Fruit fly (Drosophila melanogaster): ENCODE data around the gene CG34293.

dm6 chr3R:27194106-27194505, 28.7 kb upstream of the CG34293 start, which contains the start of gene Ser:
- TF ChIP-seq CG8478 (optimal IDR thresholded peaks at IDR 0.05) = no peak
- TF ChIP-seq CTCF (optimal IDR thresholded peaks at IDR 0.05) = no peak

All from S2 (cell line).